Fruit fly (Drosophila melanogaster) whole organism, embryonic: ENCODE results near the gene HHEX.
A peak's percentile ranks its signal among the peaks of the same experiment; 100 is the strongest.

Source experiments
- Adf1 ChIP-seq: fragments of 200-800 bp; sonication (Bioruptor generic); IDR thresholded peaks from 2 replicates; pipeline ENCODE4 v1.3.6; 2022; ENCODE audit warnings: missing biosample characterization, missing genetic modification characterization
- Antp ChIP-seq: fragments of 200-800 bp; sonication (Bioruptor generic); optimal IDR thresholded peaks from 3 replicates; lab custom pipeline; 2016; ENCODE audit warnings: missing biosample characterization, missing genetic modification characterization
- CG1024 ChIP-seq: fragments of 200-800 bp; sonication (Bioruptor generic); IDR thresholded peaks from 2 replicates; pipeline ENCODE4 v1.3.6; 2022; ENCODE audit warnings: missing biosample characterization, missing genetic modification characterization
- CG10366 ChIP-seq: fragments of 200-800 bp; sonication (Bioruptor generic); IDR thresholded peaks from 2 replicates; pipeline ENCODE4 v1.3.6; 2022; ENCODE audit warnings: missing biosample characterization, missing genetic modification characterization
- CG11456 ChIP-seq: fragments of 200-800 bp; sonication (Bioruptor generic); IDR thresholded peaks from 3 replicates; pipeline ENCODE4 v1.3.6; 2022; ENCODE audit warnings: missing biosample characterization, missing genetic modification characterization
- CG1233 ChIP-seq: fragments of 200-800 bp; sonication (Bioruptor generic); optimal IDR thresholded peaks from 4 replicates; lab custom pipeline; 2018; ENCODE audit warnings: missing biosample characterization, mild to moderate bottlenecking, missing genetic modification characterization
- CG14860 ChIP-seq: fragments of 200-800 bp; sonication (Bioruptor generic); IDR thresholded peaks from 3 replicates; pipeline ENCODE4 v1.3.6; 2022; ENCODE audit warnings: missing biosample characterization, missing genetic modification characterization; ENCODE audit not compliant: partially characterized antibody
- CG2712 ChIP-seq: fragments of 200-800 bp; optimal IDR thresholded peaks from 3 replicates; lab custom pipeline; 2019; ENCODE audit warnings: missing biosample characterization, mild to moderate bottlenecking, missing genetic modification characterization, moderate library complexity
- CG30020 ChIP-seq: fragments of 200-800 bp; optimal IDR thresholded peaks from 2 replicates; lab custom pipeline; 2019; ENCODE audit warnings: missing biosample characterization, mild to moderate bottlenecking, missing genetic modification characterization, moderate library complexity
- CG34224 ChIP-seq: fragments of 200-800 bp; sonication (Bioruptor generic); IDR thresholded peaks from 3 replicates; pipeline ENCODE4 v1.3.6; 2022; ENCODE audit warnings: missing biosample characterization, missing genetic modification characterization; ENCODE audit not compliant: partially characterized antibody
- CG34376 ChIP-seq: fragments of 200-800 bp; sonication (Bioruptor generic); optimal IDR thresholded peaks from 2 replicates; lab custom pipeline; 2018; ENCODE audit warnings: missing biosample characterization, mild to moderate bottlenecking, missing genetic modification characterization
- CG3838 ChIP-seq: fragments of 200-800 bp; sonication (Bioruptor generic); optimal IDR thresholded peaks from 3 replicates; lab custom pipeline; 2016; ENCODE audit warnings: missing biosample characterization, missing genetic modification characterization
- CG6254 ChIP-seq: fragments of 200-800 bp; sonication (Bioruptor generic); optimal IDR thresholded peaks from 3 replicates; lab custom pipeline; 2017; ENCODE audit warnings: mild to moderate bottlenecking, missing biosample characterization, missing genetic modification reagents, missing genetic modification characterization
- CG6765 ChIP-seq: fragments of 200-800 bp; sonication (Bioruptor generic); optimal IDR thresholded peaks from 3 replicates; lab custom pipeline; 2017; ENCODE audit warnings: missing biosample characterization, mild to moderate bottlenecking, missing genetic modification characterization
- CG8281 ChIP-seq: fragments of 200-800 bp; sonication (Bioruptor generic); optimal IDR thresholded peaks from 2 replicates; lab custom pipeline; 2018; ENCODE audit warnings: missing biosample characterization, mild to moderate bottlenecking, missing genetic modification characterization, moderate library complexity
- CG8944 ChIP-seq: fragments of 200-800 bp; sonication (Bioruptor generic); optimal IDR thresholded peaks from 3 replicates; lab custom pipeline; 2016; ENCODE audit warnings: missing biosample characterization, missing genetic modification characterization
- CG9797 ChIP-seq: fragments of 200-800 bp; sonication (Bioruptor generic); optimal IDR thresholded peaks from 3 replicates; lab custom pipeline; 2018; ENCODE audit warnings: missing biosample characterization, mild to moderate bottlenecking, missing genetic modification characterization
- CTCF ChIP-seq: fragments of 200-800 bp; sonication (Bioruptor generic); optimal IDR thresholded peaks from 2 replicates; lab custom pipeline; 2017; ENCODE audit warnings: missing biosample characterization, mild to moderate bottlenecking, missing genetic modification characterization, moderate library complexity
- D19A ChIP-seq: fragments of 200-800 bp; optimal IDR thresholded peaks from 3 replicates; lab custom pipeline; 2019; ENCODE audit warnings: missing biosample characterization, mild to moderate bottlenecking, missing genetic modification characterization, moderate library complexity
- Dfd ChIP-seq, 2 experiments: fragments of >200 bp; optimal IDR thresholded peaks; 2 replicates each; lab custom pipeline; 2017; ENCODE audit warnings: missing biosample characterization in 2 of 2, missing genetic modification characterization in 2 of 2
- Dip3 ChIP-seq: fragments of 200-800 bp; sonication (Bioruptor generic); optimal IDR thresholded peaks from 3 replicates; lab custom pipeline; 2016; ENCODE audit warnings: missing biosample characterization, missing genetic modification characterization
- Eip74EF ChIP-seq, 2 experiments: fragments of 200-800 bp in 1 of 2; fragments of >200 bp in 1 of 2; sonication (Bioruptor generic) in 1 of 2; optimal IDR thresholded peaks; 2 replicates each; lab custom pipeline; 2017 to 2019; ENCODE audit warnings: missing biosample characterization in 2 of 2, missing genetic modification characterization in 2 of 2, mild to moderate bottlenecking in 1 of 2, moderate library complexity in 1 of 2
- HHEX ChIP-seq: fragments of 200-800 bp; sonication (Bioruptor generic); optimal IDR thresholded peaks from 3 replicates; lab custom pipeline; 2017; ENCODE audit warnings: missing biosample characterization, mild to moderate bottlenecking, missing genetic modification characterization, missing genetic modification reagents
- HLH54F ChIP-seq: fragments of 200-800 bp; sonication (Bioruptor generic); optimal IDR thresholded peaks from 3 replicates; lab custom pipeline; 2016; ENCODE audit warnings: missing biosample characterization, missing genetic modification characterization
- HLHmδ ChIP-seq: fragments of 200-800 bp; sonication (Bioruptor generic); optimal IDR thresholded peaks from 2 replicates; lab custom pipeline; 2018; ENCODE audit warnings: missing biosample characterization, mild to moderate bottlenecking, missing genetic modification characterization, moderate library complexity
- Hr51 ChIP-seq, 2 experiments: fragments of 200-800 bp; sonication (Bioruptor generic); optimal IDR thresholded peaks; 2 replicates in 1 of 2; 3 replicates in 1 of 2; lab custom pipeline; 2016 to 2018; ENCODE audit warnings: missing biosample characterization in 2 of 2, missing genetic modification characterization in 2 of 2, mild to moderate bottlenecking in 1 of 2, moderate library complexity in 1 of 2
- Lim3 ChIP-seq: fragments of 200-800 bp; sonication (Bioruptor generic); IDR thresholded peaks from 2 replicates; pipeline ENCODE4 v1.3.6; 2022; ENCODE audit warnings: missing biosample characterization, missing genetic modification characterization
- Max ChIP-seq: fragments of 200-800 bp; sonication (Bioruptor generic); optimal IDR thresholded peaks from 2 replicates; lab custom pipeline; 2016; ENCODE audit warnings: missing biosample characterization, mild to moderate bottlenecking, missing genetic modification characterization
- NC2α ChIP-seq: fragments of 200-800 bp; sonication (Bioruptor generic); optimal IDR thresholded peaks from 2 replicates; lab custom pipeline; 2016; ENCODE audit warnings: missing biosample characterization, missing genetic modification characterization
- Six4 ChIP-seq: fragments of 200-800 bp; sonication (Bioruptor generic); optimal IDR thresholded peaks from 2 replicates; lab custom pipeline; 2016; ENCODE audit warnings: missing biosample characterization, missing genetic modification characterization
- ac ChIP-seq: fragments of 200-800 bp; sonication (Bioruptor generic); optimal IDR thresholded peaks from 3 replicates; lab custom pipeline; 2017; ENCODE audit warnings: missing biosample characterization, mild to moderate bottlenecking, missing genetic modification characterization
- bbx ChIP-seq: fragments of 200-800 bp; sonication (Bioruptor generic); IDR thresholded peaks from 2 replicates; pipeline ENCODE4 v1.3.6; 2022; ENCODE audit warnings: missing biosample characterization, missing genetic modification characterization; ENCODE audit not compliant: partially characterized antibody
- btn ChIP-seq: fragments of 200-800 bp; sonication (Bioruptor generic); optimal IDR thresholded peaks from 2 replicates; lab custom pipeline; 2016; ENCODE audit warnings: missing biosample characterization, missing genetic modification characterization
- cato ChIP-seq: fragments of 200-800 bp; sonication (Bioruptor generic); optimal IDR thresholded peaks from 2 replicates; lab custom pipeline; 2016; ENCODE audit warnings: missing biosample characterization, missing genetic modification characterization, borderline replicate concordance
- crol ChIP-seq: fragments of 200-800 bp; sonication (Bioruptor generic); IDR thresholded peaks from 2 replicates; pipeline ENCODE4 v1.3.6; 2022; ENCODE audit warnings: missing biosample characterization, missing genetic modification characterization
- cwo ChIP-seq: fragments of 200-800 bp; sonication (Bioruptor generic); optimal IDR thresholded peaks from 3 replicates; lab custom pipeline; 2017; ENCODE audit warnings: missing biosample characterization, missing genetic modification characterization, mild to moderate bottlenecking, moderate library complexity, missing genetic modification reagents
- dan ChIP-seq: fragments of 200-800 bp; sonication (Bioruptor generic); IDR thresholded peaks from 2 replicates; pipeline ENCODE4 v1.3.6; 2022; ENCODE audit warnings: missing biosample characterization, missing genetic modification characterization
- dysf ChIP-seq: fragments of 200-800 bp; sonication (Bioruptor generic); IDR thresholded peaks from 3 replicates; pipeline ENCODE4 v1.3.6; 2022; ENCODE audit warnings: missing biosample characterization, missing genetic modification characterization
- ham ChIP-seq: fragments of 200-800 bp; sonication (Bioruptor generic); IDR thresholded peaks from 2 replicates; pipeline ENCODE4 v1.3.6; 2022; ENCODE audit warnings: missing biosample characterization, missing genetic modification characterization
- hb ChIP-seq: fragments of 200-800 bp; sonication (Bioruptor generic); IDR thresholded peaks from 3 replicates; pipeline ENCODE4 v1.3.6; 2022; ENCODE audit warnings: missing biosample characterization, missing genetic modification characterization; ENCODE audit not compliant: partially characterized antibody
- hbn ChIP-seq: fragments of 200-800 bp; sonication (Bioruptor generic); IDR thresholded peaks from 2 replicates; pipeline ENCODE4 v1.3.6; 2022; ENCODE audit warnings: missing biosample characterization, missing genetic modification characterization; ENCODE audit not compliant: partially characterized antibody
- mirr ChIP-seq: fragments of 200-800 bp; sonication (Bioruptor generic); optimal IDR thresholded peaks from 3 replicates; lab custom pipeline; 2018; ENCODE audit warnings: missing biosample characterization, mild to moderate bottlenecking, missing genetic modification characterization
- pb ChIP-seq: fragments of 200-800 bp; sonication (Bioruptor generic); optimal IDR thresholded peaks from 3 replicates; lab custom pipeline; 2016; ENCODE audit warnings: missing biosample characterization, missing genetic modification characterization
- rib ChIP-seq: fragments of 200-800 bp; sonication (Bioruptor generic); IDR thresholded peaks from 2 replicates; pipeline ENCODE4 v1.3.6; 2022; ENCODE audit warnings: missing biosample characterization, missing genetic modification characterization
- shn ChIP-seq: fragments of 200-800 bp; sonication (Bioruptor generic); optimal IDR thresholded peaks from 3 replicates; lab custom pipeline; 2016; ENCODE audit warnings: missing biosample characterization, missing genetic modification characterization
- sqz ChIP-seq: fragments of 200-800 bp; sonication (Bioruptor generic); optimal IDR thresholded peaks from 3 replicates; lab custom pipeline; 2018; ENCODE audit warnings: missing biosample characterization, mild to moderate bottlenecking, missing genetic modification characterization
- sug ChIP-seq: fragments of 200-800 bp; optimal IDR thresholded peaks from 2 replicates; lab custom pipeline; 2019; ENCODE audit warnings: missing biosample characterization, mild to moderate bottlenecking, missing genetic modification characterization, moderate library complexity
- tll ChIP-seq, 2 experiments: fragments of 200-800 bp in 1 of 2; fragments of >200 bp in 1 of 2; sonication (Bioruptor generic) in 1 of 2; optimal IDR thresholded peaks; 2 replicates each; lab custom pipeline; 2017 to 2019; ENCODE audit warnings: missing biosample characterization in 2 of 2, missing genetic modification characterization in 2 of 2, mild to moderate bottlenecking in 1 of 2, moderate library complexity in 1 of 2
- wor ChIP-seq: fragments of 200-800 bp; sonication (Bioruptor generic); IDR thresholded peaks from 2 replicates; pipeline ENCODE4 v1.3.6; 2022; ENCODE audit warnings: missing biosample characterization, missing genetic modification characterization

Gene HHEX

dm6 chr3R:21101453-21102214, 20.9 kb upstream of the HHEX start, which contains the start of the genes CG7044 and Tbc1d22 (continued):
- TF ChIP-seq Dfd (GFP tag; optimal IDR thresholded peaks at IDR 0.05; lab: Kevin White, UChicago), result no peak
- no peak for TF ChIP-seq CG8281 (tag; lab: Kevin White, UChicago)
- TF ChIP-seq cato (GFP tag; lab: Kevin White, UChicago), result peak; percentile 16
- TF ChIP-seq btn (GFP tag; lab: Kevin White, UChicago), result no peak
- peak in 1 of 2 experiments; percentile 16 for TF ChIP-seq Hr51 (GFP tag; optimal IDR thresholded peaks at IDR 0.05; lab: Kevin White, UChicago)
- TF ChIP-seq CG3838 (GFP tag; lab: Kevin White, UChicago), result no peak
- peak; percentile 72 for TF ChIP-seq CG2712 (tag; lab: Kevin White, UChicago)
- TF ChIP-seq Eip74EF (GFP tag; optimal IDR thresholded peaks at IDR 0.05; lab: Kevin White, UChicago), result no peak
- no peak for TF ChIP-seq crol (GFP tag; lab: Robert Waterston, UW)
- TF ChIP-seq rib (GFP tag; lab: Robert Waterston, UW), result no peak
- TF ChIP-seq CG34376 (GFP tag; lab: Kevin White, UChicago), result no peak
- TF ChIP-seq CG10366 (GFP tag; lab: Robert Waterston, UW), result no peak; the same call in 1 of the 2 replicates
- no peak for TF ChIP-seq CG1233 (GFP tag; lab: Kevin White, UChicago)
- no peak for TF ChIP-seq Adf1
- 0 out of 2 replicates have a peak, but pooled peaks have one; percentile 13 for TF ChIP-seq hbn (GFP tag; lab: Robert Waterston, UW)
- TF ChIP-seq Lim3 (GFP tag; lab: Robert Waterston, UW), result no peak
- TF ChIP-seq HHEX (GFP tag; lab: Kevin White, UChicago), result no peak
- no peak for TF ChIP-seq pb (GFP tag; lab: Kevin White, UChicago)
- no peak for TF ChIP-seq CG34224 (GFP tag; lab: Robert Waterston, UW)
- TF ChIP-seq bbx (GFP tag; lab: Robert Waterston, UW), result no peak; the same call in 1 of the 2 replicates
- TF ChIP-seq CTCF (GFP tag; lab: Kevin White, UChicago), result no peak
- no peak for TF ChIP-seq CG6254 (GFP tag; lab: Kevin White, UChicago)
- peak; percentile 41 for TF ChIP-seq CG30020
- no peak for TF ChIP-seq HLHmδ (GFP tag; lab: Kevin White, UChicago)
- no peak for TF ChIP-seq ac (GFP tag; lab: Kevin White, UChicago)
- peak; percentile 64 for TF ChIP-seq HLH54F (GFP tag; lab: Kevin White, UChicago)
- no peak for TF ChIP-seq CG1024 (GFP tag; lab: Robert Waterston, UW)
- peak in 1 of 2 experiments; percentile 79 for TF ChIP-seq tll (GFP tag; optimal IDR thresholded peaks at IDR 0.05; lab: Kevin White, UChicago)
- TF ChIP-seq Max, result peak; percentile 27
- TF ChIP-seq CG6765 (GFP tag; lab: Kevin White, UChicago), result no peak
- TF ChIP-seq dan, result no peak
- no peak for TF ChIP-seq NC2α (GFP tag; lab: Kevin White, UChicago)
- TF ChIP-seq CG8944 (GFP tag; lab: Kevin White, UChicago), result peak; percentile 17
- no peak for TF ChIP-seq hb (GFP tag; lab: Robert Waterston, UW)
- TF ChIP-seq Antp (GFP tag; lab: Kevin White, UChicago), result no peak
- TF ChIP-seq dysf (GFP tag; lab: Robert Waterston, UW), result peak; percentile 61
- TF ChIP-seq sug (tag; lab: Kevin White, UChicago), result peak; percentile 43
- TF ChIP-seq ham (GFP tag; lab: Robert Waterston, UW), result no peak
- TF ChIP-seq wor (GFP tag; lab: Robert Waterston, UW), result peak; percentile 14; the same call in 1 of the 2 replicates
- TF ChIP-seq CG14860 (GFP tag; lab: Robert Waterston, UW), result peak; percentile 47; the same call in 1 of the 3 replicates
- peak; percentile 66 for TF ChIP-seq CG9797 (GFP tag; lab: Kevin White, UChicago)
- no peak for TF ChIP-seq mirr (GFP tag; lab: Kevin White, UChicago)
- no peak; the same call in 2 of the 3 replicates for TF ChIP-seq CG11456
- no peak for TF ChIP-seq D19A
- TF ChIP-seq sqz, result no peak
- peak; percentile 55 for TF ChIP-seq shn
- peak; percentile 6 for TF ChIP-seq Six4
- TF ChIP-seq cwo, result no peak
- peak; percentile 28 for TF ChIP-seq Dip3 (GFP tag; lab: Kevin White, UChicago)
